Worm (Caenorhabditis elegans): Measurements from ENCODE around the gene K09C8.7.

The K09C8.7 gene

DNA sequence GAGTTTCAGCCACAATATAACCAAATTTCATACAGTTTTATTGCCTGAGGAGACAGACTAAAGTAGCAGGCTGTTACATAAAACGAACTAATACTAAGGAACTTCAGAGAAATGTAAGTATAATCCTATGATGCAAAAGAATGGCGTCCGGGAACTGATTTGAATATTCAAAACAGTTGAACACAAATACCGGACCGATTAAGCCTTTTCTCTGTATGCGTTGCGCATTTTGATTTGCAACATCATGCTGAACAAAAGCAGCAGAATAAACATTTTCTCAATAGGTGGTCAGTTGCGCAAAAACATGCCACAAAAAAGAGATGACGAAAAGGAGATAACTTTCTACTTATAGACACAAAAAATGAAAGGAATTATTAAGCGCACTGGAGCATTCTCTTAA, 27.2 kb downstream of the K09C8.7 start:
- TF ChIP-seq pha-4 (tag; optimal IDR thresholded peaks at IDR 0.05), result no peak
- TF ChIP-seq mdl-1 (tag; optimal IDR thresholded peaks at IDR 0.05), result no peak
- no peak for TF ChIP-seq eor-1 (tag; optimal IDR thresholded peaks at IDR 0.05)
- TF ChIP-seq unc-62 (GFP tag; optimal IDR thresholded peaks at IDR 0.05), result no peak
- no peak for TF ChIP-seq egl-27 (tag; optimal IDR thresholded peaks at IDR 0.05)

DNA sequence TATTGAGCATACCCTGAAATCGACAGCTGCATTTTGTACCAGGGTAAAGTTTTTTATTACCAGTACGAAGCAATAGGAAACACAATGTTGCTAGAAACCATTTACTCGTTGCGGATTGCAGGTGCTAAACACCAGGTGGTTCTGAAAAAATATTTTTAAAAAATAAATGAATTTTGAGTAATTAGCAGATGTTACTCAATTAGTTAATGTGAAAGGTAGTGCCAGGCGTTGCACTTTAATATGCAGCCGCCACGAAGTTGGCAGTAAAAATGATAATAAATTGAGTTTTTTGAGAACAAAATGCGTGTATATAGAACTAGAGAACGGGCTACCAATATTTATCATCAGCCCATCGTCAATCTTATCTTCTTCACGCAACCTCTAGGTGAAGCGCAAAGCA, 31.6 kb downstream of the K09C8.7 start, which contains the start of gene nstp-9:
Gene nstp-9, minus strand, starts transcription at position 101 of the 400 bp plus-strand sequence.
- no peak for TF ChIP-seq nhr-237 (tag; optimal IDR thresholded peaks at IDR 0.05)
- no peak for TF ChIP-seq eor-1 (tag; optimal IDR thresholded peaks at IDR 0.05)
- TF ChIP-seq ceh-9 (tag; optimal IDR thresholded peaks at IDR 0.05), result no peak
- no peak for TF ChIP-seq lsy-12 (tag; optimal IDR thresholded peaks at IDR 0.05)
- TF ChIP-seq unc-62 (GFP tag; optimal IDR thresholded peaks at IDR 0.05), result no peak
- no peak for TF ChIP-seq R02D3.7 (tag; optimal IDR thresholded peaks at IDR 0.05)
- TF ChIP-seq lin-15B (tag; optimal IDR thresholded peaks at IDR 0.05), result no peak
- no peak for TF ChIP-seq egl-5 (tag; optimal IDR thresholded peaks at IDR 0.05)
- TF ChIP-seq fkh-10 (GFP tag; optimal IDR thresholded peaks at IDR 0.05), result no peak
- no peak for TF ChIP-seq ztf-4 (tag; optimal IDR thresholded peaks at IDR 0.05)
- no peak for TF ChIP-seq fkh-2 (tag; optimal IDR thresholded peaks at IDR 0.05)
- TF ChIP-seq egl-27 (tag; optimal IDR thresholded peaks at IDR 0.05), result no peak

DNA sequence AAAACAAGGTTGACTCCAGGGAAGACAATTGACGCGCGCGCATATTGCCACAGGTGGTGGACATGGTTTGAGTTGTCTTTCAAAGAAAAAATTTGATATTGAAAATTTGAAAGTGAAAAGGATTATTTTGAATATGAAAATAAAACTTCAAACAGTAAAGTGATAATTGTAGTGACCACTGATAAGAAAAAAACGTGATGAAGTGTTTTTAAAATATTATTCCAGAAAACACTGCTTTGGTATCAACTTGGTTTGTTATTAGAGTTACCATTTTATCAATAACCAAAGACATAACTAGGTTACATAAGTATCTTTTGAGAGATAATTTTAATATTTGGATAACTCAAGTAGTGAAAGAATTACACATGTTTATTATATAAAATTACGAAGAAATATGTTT, 35.0 kb downstream of the K09C8.7 start:
- TF ChIP-seq zag-1 (tag; optimal IDR thresholded peaks at IDR 0.05) (no peak), pqm-1 (tag; optimal IDR thresholded peaks at IDR 0.05) (no peak), pha-4 (tag; optimal IDR thresholded peaks at IDR 0.05) (peak; percentile 55), daf-12 (tag; optimal IDR thresholded peaks at IDR 0.05) (no peak), elt-1 (tag; optimal IDR thresholded peaks at IDR 0.05) (no peak), ceh-28 (tag; optimal IDR thresholded peaks at IDR 0.05) (no peak), elt-2 (tag; optimal IDR thresholded peaks at IDR 0.05) (peak; percentile 44), nhr-12 (tag; optimal IDR thresholded peaks at IDR 0.05) (no peak)

DNA sequence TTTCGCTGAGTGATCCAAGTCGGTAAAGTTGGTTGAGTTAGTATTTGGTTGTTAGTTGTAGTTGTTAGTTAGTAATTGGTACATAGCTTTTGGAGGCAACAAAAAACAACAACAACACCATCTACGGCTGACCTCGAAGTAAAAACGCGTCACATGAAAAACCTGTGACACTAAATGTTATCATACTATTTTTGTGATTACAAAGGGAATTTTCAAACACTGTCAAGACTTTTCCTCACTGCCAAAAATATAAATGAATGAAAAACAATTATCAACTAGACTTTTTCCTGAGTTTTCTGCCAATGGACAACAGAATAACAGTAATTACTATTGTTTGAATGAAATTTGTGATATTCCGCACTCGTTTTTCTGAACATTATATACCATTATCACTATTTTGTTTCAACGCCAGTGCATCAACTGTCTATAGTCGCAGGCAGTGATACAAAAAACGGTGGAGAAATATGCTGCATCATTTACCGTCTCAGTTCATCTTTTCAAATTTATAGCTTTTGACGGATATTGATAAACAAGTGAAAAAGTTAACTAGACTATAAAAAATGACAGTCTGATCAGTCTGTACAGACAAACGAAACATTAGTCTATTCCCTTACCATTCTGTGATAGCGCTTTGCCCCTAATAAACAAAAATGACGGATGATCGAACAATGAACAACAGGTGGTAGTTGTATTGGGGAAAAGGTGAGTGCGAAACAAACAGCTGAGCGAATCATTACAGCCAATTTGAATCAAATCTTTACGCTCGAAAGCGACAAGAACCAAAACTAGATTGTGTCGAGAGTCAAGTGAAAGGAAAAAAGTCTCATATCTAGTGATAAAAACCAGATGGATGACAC, 36.5 kb downstream of the K09C8.7 start:
- TF ChIP-seq skn-1 (tag; optimal IDR thresholded peaks at IDR 0.05) (no peak), nhr-28 (tag; optimal IDR thresholded peaks at IDR 0.05) (no peak), elt-2 (tag; optimal IDR thresholded peaks at IDR 0.05) (peak; percentile 61), mml-1 (tag; optimal IDR thresholded peaks at IDR 0.05) (no peak)

DNA sequence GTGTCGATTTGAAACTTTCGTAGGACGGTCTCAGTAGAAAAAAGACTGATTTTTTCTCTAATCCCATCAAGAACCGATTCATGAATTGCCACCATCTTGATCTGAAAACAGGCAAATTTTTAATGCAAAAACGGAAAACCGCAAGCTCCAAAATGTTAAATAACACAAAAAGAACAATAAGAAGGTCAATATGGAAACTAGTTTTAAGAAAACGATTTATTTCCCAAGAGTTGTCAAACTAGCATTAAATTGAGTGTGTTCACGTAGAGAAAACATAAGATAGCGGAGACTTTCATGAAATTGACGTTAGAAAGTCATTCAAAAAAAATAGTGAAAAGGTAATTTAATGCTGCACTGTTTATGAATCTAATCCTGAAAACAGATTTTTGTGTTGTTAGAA, 37.2 kb downstream of the K09C8.7 start, which contains the start of gene F47B10.9:
Gene F47B10.9, minus strand, starts transcription at position 101 of the 400 bp plus-strand sequence.
- no peak for TF ChIP-seq egl-27 (tag; optimal IDR thresholded peaks at IDR 0.05)

DNA sequence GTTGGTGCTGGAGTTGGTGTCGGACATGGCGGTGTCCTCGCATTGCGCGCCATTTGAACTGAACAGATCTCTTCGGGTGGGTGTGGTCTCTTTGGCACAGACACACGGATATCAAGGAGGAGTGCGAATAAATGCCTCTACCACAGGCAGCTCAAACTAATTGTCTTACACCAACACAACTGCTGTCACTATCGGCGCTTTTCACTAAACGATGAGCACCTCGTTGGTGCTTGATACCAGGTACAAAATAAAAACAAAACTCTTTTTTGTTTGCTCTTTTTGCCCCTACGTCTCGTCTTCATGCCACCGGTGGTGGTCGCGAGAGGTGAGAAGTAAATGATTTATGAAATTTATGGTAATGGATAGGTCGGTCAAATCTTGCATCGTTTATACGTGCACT, 40.5 kb downstream of the K09C8.7 start, which contains the start of gene F47B10.8:
Gene F47B10.8, minus strand, starts transcription at position 101 of the 400 bp plus-strand sequence.
- no peak for TF ChIP-seq lin-39 (tag; optimal IDR thresholded peaks at IDR 0.05)
- TF ChIP-seq sea-2 (GFP tag; optimal IDR thresholded peaks at IDR 0.05), result no peak
- TF ChIP-seq nhr-77 (tag; optimal IDR thresholded peaks at IDR 0.05), result no peak
- TF ChIP-seq aly-2 (tag; optimal IDR thresholded peaks at IDR 0.05), result no peak
- TF ChIP-seq ceh-28 (tag; optimal IDR thresholded peaks at IDR 0.05), result no peak
- TF ChIP-seq daf-12 (tag; optimal IDR thresholded peaks at IDR 0.05), result no peak
- no peak for TF ChIP-seq hmg-11 (tag; optimal IDR thresholded peaks at IDR 0.05)
- no peak for TF ChIP-seq tbx-2 (tag; optimal IDR thresholded peaks at IDR 0.05)
- TF ChIP-seq unc-62 (GFP tag; optimal IDR thresholded peaks at IDR 0.05), result no peak
- TF ChIP-seq jun-1 (tag; optimal IDR thresholded peaks at IDR 0.05), result no peak
- TF ChIP-seq nhr-67 (tag; optimal IDR thresholded peaks at IDR 0.05), result no peak
- no peak for TF ChIP-seq ceh-82 (tag; optimal IDR thresholded peaks at IDR 0.05)

All from whole organism, L3 larva.